Fruit fly (Drosophila melanogaster): Measurements from ENCODE around the gene Rfx.

Rfx gene

DNA sequence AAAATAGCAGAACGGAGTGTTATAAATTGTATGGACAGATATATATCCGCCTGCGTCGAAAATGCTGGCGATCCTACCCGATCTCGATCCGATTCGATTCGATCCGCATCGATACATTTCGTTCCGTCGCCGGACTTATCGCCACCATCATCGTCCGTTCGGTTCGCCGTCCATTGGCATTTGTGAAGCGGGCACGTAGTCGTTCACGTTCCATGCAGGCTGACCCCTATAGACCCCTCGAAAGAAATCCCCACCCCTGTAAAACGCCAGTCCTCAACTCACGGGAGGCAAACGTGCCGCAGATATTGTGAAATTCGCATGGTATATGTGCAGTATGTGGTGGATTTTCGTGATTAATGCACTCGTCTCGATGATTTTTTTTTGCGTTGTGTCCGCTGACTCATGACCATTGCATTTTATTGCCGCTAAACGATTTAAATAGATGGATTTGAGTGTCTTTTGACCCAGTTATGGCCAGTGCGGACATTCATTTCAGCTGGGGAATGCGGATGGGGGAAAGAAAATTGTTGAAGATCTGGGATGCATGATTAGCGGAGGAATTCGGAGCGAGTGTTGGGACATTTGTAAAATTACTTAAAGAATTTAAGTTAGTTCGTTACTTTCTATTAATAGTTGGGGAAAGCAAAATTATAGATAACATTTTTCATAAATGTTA is 14.1 kb upstream of the Rfx start:
- TF ChIP-seq OdsH (GFP tag; optimal IDR thresholded peaks at IDR 0.05) (no peak), GATAd (GFP tag; optimal IDR thresholded peaks at IDR 0.05) (no peak), dsf (GFP tag; optimal IDR thresholded peaks at IDR 0.05; ENCODE audit: borderline replicate concordance) (no peak), rgr (GFP tag; optimal IDR thresholded peaks at IDR 0.05) (no peak), woc (GFP tag; optimal IDR thresholded peaks at IDR 0.05) (no peak), h (GFP tag; optimal IDR thresholded peaks at IDR 0.05) (peak; percentile 14), pan (optimal IDR thresholded peaks at IDR 0.05) (no peak), Sp1 (GFP tag; optimal IDR thresholded peaks at IDR 0.05) (peak; percentile 6), sv (GFP tag; optimal IDR thresholded peaks at IDR 0.05) (no peak), Dif (GFP tag; optimal IDR thresholded peaks at IDR 0.05; ENCODE audit: partially characterized antibody) (no peak), Rel (GFP tag; optimal IDR thresholded peaks at IDR 0.05) (no peak), Rel (tag; optimal IDR thresholded peaks at IDR 0.05) (peak; percentile 97), Dfd (GFP tag; optimal IDR thresholded peaks at IDR 0.05) (no peak), dl (GFP tag; optimal IDR thresholded peaks at IDR 0.05; ENCODE audit: insufficient read depth in 1 of 2, partially characterized antibody in 2 of 2) (no peak), Jra (GFP tag; optimal IDR thresholded peaks at IDR 0.05) (no peak), Mio (GFP tag; optimal IDR thresholded peaks at IDR 0.05) (no peak), tai (GFP tag; optimal IDR thresholded peaks at IDR 0.05) (no peak), br (GFP tag; optimal IDR thresholded peaks at IDR 0.05) (peak; percentile 42)

DNA sequence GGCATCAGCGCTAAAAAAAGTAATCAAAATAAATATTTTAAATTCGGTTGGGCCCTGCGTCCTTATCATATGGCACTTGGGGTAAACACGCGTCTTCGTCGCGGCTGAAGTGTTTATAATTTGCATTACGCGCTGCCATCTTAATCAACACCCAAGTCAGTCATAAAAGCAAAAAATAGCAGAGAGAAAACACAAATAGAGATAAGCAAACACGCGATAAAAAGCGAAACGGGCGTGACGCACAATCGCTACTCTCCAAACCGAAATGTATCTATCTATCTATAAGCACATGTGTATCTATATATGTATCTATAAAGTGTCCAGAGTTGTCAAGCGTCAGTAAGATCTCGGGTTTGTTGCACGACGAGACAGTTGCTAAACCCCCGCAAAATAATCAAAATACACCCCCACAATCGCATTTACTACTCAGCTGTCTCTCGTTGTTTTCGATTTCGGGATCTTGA is 13.1 kb upstream of the Rfx start:
- TF ChIP-seq Vsx2 (GFP tag; optimal IDR thresholded peaks at IDR 0.05; ENCODE audit: partially characterized antibody) (no peak), N (GFP tag; optimal IDR thresholded peaks at IDR 0.05) (no peak), Mio (GFP tag; optimal IDR thresholded peaks at IDR 0.05) (no peak), psq (GFP tag; optimal IDR thresholded peaks at IDR 0.05) (peak; percentile 36), Hnf4 (GFP tag; optimal IDR thresholded peaks at IDR 0.05) (peak; percentile 64), Myc (optimal IDR thresholded peaks at IDR 0.05) (no peak), OdsH (GFP tag; optimal IDR thresholded peaks at IDR 0.05) (peak; percentile 58), CG32264 (GFP tag; optimal IDR thresholded peaks at IDR 0.05) (peak; percentile 55), h (GFP tag; optimal IDR thresholded peaks at IDR 0.05) (peak; percentile 87), sv (GFP tag; optimal IDR thresholded peaks at IDR 0.05) (no peak), rgr (GFP tag; optimal IDR thresholded peaks at IDR 0.05) (peak; percentile 56), Dfd (GFP tag; optimal IDR thresholded peaks at IDR 0.05) (no peak), GATAd (GFP tag; optimal IDR thresholded peaks at IDR 0.05) (no peak), CrebA (GFP tag; optimal IDR thresholded peaks at IDR 0.05; ENCODE audit: borderline replicate concordance) (peak; percentile 45), ey (GFP tag; optimal IDR thresholded peaks at IDR 0.05) (peak; percentile 7), br (GFP tag; optimal IDR thresholded peaks at IDR 0.05) (peak; percentile 73), dl (GFP tag; optimal IDR thresholded peaks at IDR 0.05; ENCODE audit: insufficient read depth in 1 of 2, partially characterized antibody in 2 of 2) (no peak), brk (GFP tag; optimal IDR thresholded peaks at IDR 0.05) (peak; percentile 67), pan (optimal IDR thresholded peaks at IDR 0.05) (no peak), Jra (GFP tag; optimal IDR thresholded peaks at IDR 0.05) (peak; percentile 53), lola (GFP tag; optimal IDR thresholded peaks at IDR 0.05) (no peak), HLH106 (tag; optimal IDR thresholded peaks at IDR 0.05) (peak; percentile 23), Sp1 (GFP tag; optimal IDR thresholded peaks at IDR 0.05) (peak; percentile 28), Rel (GFP tag; optimal IDR thresholded peaks at IDR 0.05) (peak; percentile 42), Rel (tag; optimal IDR thresholded peaks at IDR 0.05) (peak; percentile 78), foxo (GFP tag; optimal IDR thresholded peaks at IDR 0.05) (peak in 1 of 2 experiments; percentile 34), woc (GFP tag; optimal IDR thresholded peaks at IDR 0.05) (no peak), sage (GFP tag; optimal IDR thresholded peaks at IDR 0.05) (peak; percentile 71), fru (GFP tag; optimal IDR thresholded peaks at IDR 0.05) (peak; percentile 39), Hr78 (GFP tag; optimal IDR thresholded peaks at IDR 0.05) (no peak), Abd-B (GFP tag; optimal IDR thresholded peaks at IDR 0.05) (no peak), CG9705 (GFP tag; optimal IDR thresholded peaks at IDR 0.05) (peak; percentile 32), Hr83 (GFP tag; optimal IDR thresholded peaks at IDR 0.05; ENCODE audit: poor library complexity, severe bottlenecking) (peak; percentile 88), tai (GFP tag; optimal IDR thresholded peaks at IDR 0.05) (peak; percentile 49), Dif (GFP tag; optimal IDR thresholded peaks at IDR 0.05; ENCODE audit: partially characterized antibody) (no peak), jim (GFP tag; optimal IDR thresholded peaks at IDR 0.05) (no peak), usp (GFP tag; optimal IDR thresholded peaks at IDR 0.05) (no peak)

Measured in whole organism, wandering third instar larva.